Fruit fly (Drosophila melanogaster) whole organism, embryonic: Measurements from ENCODE around the gene ds.

ENCODE experiments used
- Abd-B ChIP-seq: fragments of 200-800 bp; sonication (Bioruptor generic); optimal IDR thresholded peaks from 2 replicates; lab custom pipeline; 2018; ENCODE audit warnings: missing biosample characterization, mild to moderate bottlenecking, missing genetic modification characterization, moderate library complexity
- Ada2b ChIP-seq: fragments of 200-800 bp; sonication (Bioruptor generic); IDR thresholded peaks from 2 replicates; pipeline ENCODE4 v1.3.6; 2022; ENCODE audit warnings: missing biosample characterization, missing genetic modification characterization
- Atf-2 ChIP-seq: fragments of 200-800 bp; sonication (Bioruptor generic); optimal IDR thresholded peaks from 2 replicates; lab custom pipeline; 2016; ENCODE audit warnings: missing biosample characterization, missing genetic modification characterization
- Bteb2 ChIP-seq: fragments of 200-800 bp; sonication (Bioruptor generic); optimal IDR thresholded peaks from 2 replicates; lab custom pipeline; 2016; ENCODE audit warnings: missing biosample characterization, missing genetic modification characterization
- CG10654 ChIP-seq: fragments of 200-800 bp; sonication (Bioruptor generic); optimal IDR thresholded peaks from 2 replicates; lab custom pipeline; 2016; ENCODE audit warnings: missing biosample characterization, missing genetic modification characterization
- CG15269 ChIP-seq: fragments of 200-800 bp; sonication (Bioruptor generic); optimal IDR thresholded peaks from 2 replicates; lab custom pipeline; 2018; ENCODE audit warnings: missing biosample characterization, mild to moderate bottlenecking, missing genetic modification characterization, moderate library complexity
- CG1647 ChIP-seq: fragments of 200-800 bp; sonication (Bioruptor generic); optimal IDR thresholded peaks from 3 replicates; lab custom pipeline; 2016; ENCODE audit warnings: missing biosample characterization, missing genetic modification characterization
- CG18599 ChIP-seq: fragments of 200-800 bp; sonication (Bioruptor generic); optimal IDR thresholded peaks from 3 replicates; lab custom pipeline; 2017; ENCODE audit warnings: missing biosample characterization, missing genetic modification characterization, mild to moderate bottlenecking, moderate library complexity, missing genetic modification reagents
- CG2129 ChIP-seq: fragments of 200-800 bp; sonication (Bioruptor generic); IDR thresholded peaks from 2 replicates; pipeline ENCODE4 v1.3.6; 2022; ENCODE audit warnings: missing biosample characterization, missing genetic modification characterization; ENCODE audit not compliant: partially characterized antibody
- CG31388 ChIP-seq: fragments of 200-800 bp; sonication (Bioruptor generic); optimal IDR thresholded peaks from 2 replicates; lab custom pipeline; 2016; ENCODE audit warnings: missing biosample characterization, missing genetic modification characterization
- CG3281 ChIP-seq: fragments of 200-800 bp; sonication (Bioruptor generic); optimal IDR thresholded peaks from 3 replicates; lab custom pipeline; 2017; ENCODE audit warnings: missing biosample characterization, mild to moderate bottlenecking, missing genetic modification characterization
- CG3726 ChIP-seq: fragments of 200-800 bp; sonication (Bioruptor generic); IDR thresholded peaks from 3 replicates; pipeline ENCODE4, ENCODE4 v1.3.6; 2022; ENCODE audit warnings: missing biosample characterization, missing genetic modification characterization
- CG4617 ChIP-seq: fragments of 200-800 bp; sonication (Bioruptor generic); optimal IDR thresholded peaks from 3 replicates; lab custom pipeline; 2016; ENCODE audit warnings: missing biosample characterization, missing genetic modification characterization, borderline replicate concordance
- CG4730 ChIP-seq: fragments of 200-800 bp; sonication (Bioruptor generic); IDR thresholded peaks from 2 replicates; pipeline ENCODE4 v1.3.6; 2022; ENCODE audit warnings: missing biosample characterization, missing genetic modification characterization
- CG5953 ChIP-seq: fragments of 200-800 bp; sonication (Bioruptor generic); IDR thresholded peaks from 2 replicates; pipeline ENCODE4 v1.3.6; 2022; ENCODE audit warnings: missing biosample characterization, missing genetic modification characterization
- CG6254 ChIP-seq: fragments of 200-800 bp; sonication (Bioruptor generic); optimal IDR thresholded peaks from 3 replicates; lab custom pipeline; 2017; ENCODE audit warnings: mild to moderate bottlenecking, missing biosample characterization, missing genetic modification reagents, missing genetic modification characterization
- CG7839 ChIP-seq: fragments of 200-800 bp; sonication (Bioruptor generic); optimal IDR thresholded peaks from 3 replicates; lab custom pipeline; 2018; ENCODE audit warnings: missing biosample characterization, mild to moderate bottlenecking, missing genetic modification characterization, moderate library complexity
- CG8765 ChIP-seq: fragments of 200-800 bp; sonication (Bioruptor generic); IDR thresholded peaks from 2 replicates; pipeline ENCODE4 v1.3.6; 2022; ENCODE audit warnings: missing biosample characterization, missing genetic modification characterization
- CG8944 ChIP-seq: fragments of 200-800 bp; sonication (Bioruptor generic); optimal IDR thresholded peaks from 3 replicates; lab custom pipeline; 2016; ENCODE audit warnings: missing biosample characterization, missing genetic modification characterization
- CkIIα-i1 ChIP-seq: fragments of 200-800 bp; sonication (Bioruptor generic); IDR thresholded peaks from 2 replicates; pipeline ENCODE4 v1.3.6; 2022; ENCODE audit warnings: missing biosample characterization, missing genetic modification characterization
- D ChIP-seq, 2 experiments: fragments of 200-800 bp in 1 of 2; fragments of >200 bp in 1 of 2; sonication (Bioruptor generic) in 1 of 2; optimal IDR thresholded peaks; 2 replicates in 1 of 2; 3 replicates in 1 of 2; lab custom pipeline; 2017; ENCODE audit warnings: mild to moderate bottlenecking in 1 of 2, missing biosample characterization in 1 of 2, missing genetic modification characterization in 1 of 2, missing genetic modification reagents in 1 of 2
- ERR ChIP-seq: fragments of 200-800 bp; sonication (Bioruptor generic); optimal IDR thresholded peaks from 2 replicates; lab custom pipeline; 2016; ENCODE audit warnings: missing biosample characterization, missing genetic modification characterization
- Ets97D ChIP-seq: fragments of 200-800 bp; sonication (Bioruptor generic); optimal IDR thresholded peaks from 3 replicates; lab custom pipeline; 2016; ENCODE audit warnings: missing biosample characterization, missing genetic modification characterization
- Fer3 ChIP-seq: fragments of 200-800 bp; sonication (Bioruptor generic); optimal IDR thresholded peaks from 2 replicates; lab custom pipeline; 2018; ENCODE audit warnings: missing biosample characterization, mild to moderate bottlenecking, missing genetic modification characterization, moderate library complexity
- Hand ChIP-seq: fragments of 200-800 bp; sonication (Bioruptor generic); optimal IDR thresholded peaks from 2 replicates; lab custom pipeline; 2017; ENCODE audit warnings: mild to moderate bottlenecking, missing biosample characterization, missing genetic modification reagents, missing genetic modification characterization
- Lhr ChIP-seq: fragments of 200-800 bp; sonication (Bioruptor generic); optimal IDR thresholded peaks from 3 replicates; lab custom pipeline; 2017; ENCODE audit warnings: mild to moderate bottlenecking, missing biosample characterization, missing genetic modification reagents, missing genetic modification characterization
- NFAT ChIP-seq: fragments of 200-800 bp; sonication (Bioruptor generic); IDR thresholded peaks from 2 replicates; pipeline ENCODE4 v1.3.6; 2022; ENCODE audit warnings: missing biosample characterization, missing genetic modification characterization
- NfI ChIP-seq: fragments of 200-800 bp; sonication (Bioruptor generic); optimal IDR thresholded peaks from 3 replicates; lab custom pipeline; 2018; ENCODE audit warnings: missing biosample characterization, mild to moderate bottlenecking, missing genetic modification characterization, moderate library complexity
- Optix ChIP-seq: fragments of 200-800 bp; sonication (Bioruptor generic); IDR thresholded peaks from 3 replicates; pipeline ENCODE4 v1.3.6; 2022; ENCODE audit warnings: missing biosample characterization, missing genetic modification characterization
- Rfx ChIP-seq: fragments of 200-800 bp; sonication (Bioruptor generic); IDR thresholded peaks from 2 replicates; pipeline ENCODE4 v1.3.6; 2022; ENCODE audit warnings: missing biosample characterization, missing genetic modification characterization
- Scr ChIP-seq: fragments of 200-800 bp; sonication (Bioruptor generic); IDR thresholded peaks from 2 replicates; pipeline ENCODE4 v1.3.6; 2022; ENCODE audit warnings: missing biosample characterization, missing genetic modification characterization; ENCODE audit not compliant: partially characterized antibody
- Spps ChIP-seq: fragments of 200-800 bp; sonication (Bioruptor generic); optimal IDR thresholded peaks from 2 replicates; lab custom pipeline; 2018; ENCODE audit warnings: missing biosample characterization, mild to moderate bottlenecking, missing genetic modification characterization
- amos ChIP-seq: fragments of 200-800 bp; sonication (Bioruptor generic); IDR thresholded peaks from 2 replicates; pipeline ENCODE4 v1.3.6; 2022; ENCODE audit warnings: missing biosample characterization, missing genetic modification characterization; ENCODE audit not compliant: partially characterized antibody
- cato ChIP-seq: fragments of 200-800 bp; sonication (Bioruptor generic); optimal IDR thresholded peaks from 2 replicates; lab custom pipeline; 2016; ENCODE audit warnings: missing biosample characterization, missing genetic modification characterization, borderline replicate concordance
- crol ChIP-seq: fragments of 200-800 bp; sonication (Bioruptor generic); IDR thresholded peaks from 2 replicates; pipeline ENCODE4 v1.3.6; 2022; ENCODE audit warnings: missing biosample characterization, missing genetic modification characterization
- disco-r ChIP-seq: fragments of 200-800 bp; sonication (Bioruptor generic); optimal IDR thresholded peaks from 2 replicates; lab custom pipeline; 2016; ENCODE audit warnings: missing biosample characterization, missing genetic modification characterization
- ewg ChIP-seq: fragments of 200-800 bp; sonication (Bioruptor generic); optimal IDR thresholded peaks from 3 replicates; lab custom pipeline; 2017; ENCODE audit warnings: mild to moderate bottlenecking, missing biosample characterization, missing genetic modification reagents, missing genetic modification characterization
- fu2 ChIP-seq: fragments of 200-800 bp; sonication (Bioruptor generic); optimal IDR thresholded peaks from 2 replicates; lab custom pipeline; 2016; ENCODE audit warnings: missing biosample characterization, missing genetic modification characterization
- hth ChIP-seq: fragments of >200 bp; optimal IDR thresholded peaks from 2 replicates; lab custom pipeline; 2017; ENCODE audit warnings: inconsistent platforms
- lab ChIP-seq: fragments of 200-800 bp; sonication (Bioruptor generic); optimal IDR thresholded peaks from 3 replicates; lab custom pipeline; 2017; ENCODE audit warnings: missing biosample characterization, missing genetic modification characterization, mild to moderate bottlenecking, moderate library complexity, missing genetic modification reagents
- lov ChIP-seq, 2 experiments: fragments of 200-800 bp in 1 of 2; fragments of >200 bp in 1 of 2; sonication (Bioruptor generic) in 1 of 2; IDR thresholded peaks in 1 of 2; optimal IDR thresholded peaks in 1 of 2; 2 replicates in 1 of 2; 3 replicates in 1 of 2; pipeline versions ENCODE4 v1.3.6 to Lab custom; 2017 to 2022; ENCODE audit warnings: missing biosample characterization in 1 of 2, missing genetic modification characterization in 1 of 2
- mld ChIP-seq: fragments of 200-800 bp; sonication (Bioruptor generic); IDR thresholded peaks from 3 replicates; pipeline ENCODE4 v1.3.6; 2022; ENCODE audit warnings: missing biosample characterization, missing genetic modification characterization; ENCODE audit not compliant: partially characterized antibody
- org-1 ChIP-seq: fragments of 200-800 bp; sonication (Bioruptor generic); optimal IDR thresholded peaks from 2 replicates; lab custom pipeline; 2017; ENCODE audit warnings: missing biosample characterization, missing genetic modification characterization
- phol ChIP-seq: fragments of 200-800 bp; sonication (Bioruptor generic); optimal IDR thresholded peaks from 3 replicates; lab custom pipeline; 2018; ENCODE audit warnings: missing biosample characterization, mild to moderate bottlenecking, missing genetic modification characterization, moderate library complexity
- pita ChIP-seq: fragments of 200-800 bp; sonication (Bioruptor generic); optimal IDR thresholded peaks from 2 replicates; lab custom pipeline; 2017; ENCODE audit warnings: missing biosample characterization, mild to moderate bottlenecking, missing genetic modification characterization
- slou ChIP-seq: fragments of 200-800 bp; sonication (Bioruptor generic); optimal IDR thresholded peaks from 3 replicates; lab custom pipeline; 2016; ENCODE audit warnings: missing biosample characterization, missing genetic modification characterization
- vfl ChIP-seq: fragments of 200-800 bp; sonication (Bioruptor generic); optimal IDR thresholded peaks from 2 replicates; lab custom pipeline; 2016; ENCODE audit warnings: missing biosample characterization, missing genetic modification characterization
- zen ChIP-seq: fragments of 200-800 bp; sonication (Bioruptor generic); optimal IDR thresholded peaks from 3 replicates; lab custom pipeline; 2018; ENCODE audit warnings: missing biosample characterization, mild to moderate bottlenecking, missing genetic modification characterization, moderate library complexity
- zf30C ChIP-seq: fragments of 200-800 bp; sonication (Bioruptor generic); optimal IDR thresholded peaks from 3 replicates; lab custom pipeline; 2018; ENCODE audit warnings: missing biosample characterization, mild to moderate bottlenecking, missing genetic modification characterization

The ds gene

dm6 chr2L:715489-715849, 686 bp upstream of the ds start (continued):
- TF ChIP-seq CG5953 (GFP tag; lab: Robert Waterston, UW) (peak; percentile 87), hth (no peak), org-1 (GFP tag; lab: Kevin White, UChicago) (peak; percentile 90), CG31388 (GFP tag; lab: Kevin White, UChicago) (no peak), Ets97D (GFP tag; lab: Kevin White, UChicago) (peak; percentile 31), Spps (tag; lab: Kevin White, UChicago) (peak; percentile 86), Ada2b (GFP tag; lab: Robert Waterston, UW) (peak; percentile 65; the same call in 1 of the 2 replicates), Abd-B (peak; percentile 77), CG10654 (peak; percentile 77), CG6254 (GFP tag; lab: Kevin White, UChicago) (peak; percentile 88), fu2 (GFP tag; lab: Kevin White, UChicago) (peak; percentile 55), Fer3 (tag; lab: Kevin White, UChicago) (peak; percentile 54), NfI (GFP tag; lab: Kevin White, UChicago) (peak; percentile 74), lab (GFP tag; lab: Kevin White, UChicago) (peak; percentile 76), NFAT (GFP tag; lab: Robert Waterston, UW) (0 out of 2 replicates have a peak, but pooled peaks have one; percentile 21), CG8765 (GFP tag; lab: Robert Waterston, UW) (peak; percentile 44; the same call in 1 of the 2 replicates), Optix (GFP tag; lab: Robert Waterston, UW) (peak; percentile 90), disco-r (GFP tag; lab: Kevin White, UChicago) (peak; percentile 74), Bteb2 (GFP tag; lab: Kevin White, UChicago) (peak; percentile 43), CG4617 (GFP tag; lab: Kevin White, UChicago) (peak; percentile 42), CkIIα-i1 (no peak), amos (GFP tag; lab: Robert Waterston, UW) (no peak), Rfx (GFP tag; lab: Robert Waterston, UW) (peak; percentile 67), vfl (GFP tag; lab: Kevin White, UChicago) (peak; percentile 15), Atf-2 (GFP tag; lab: Kevin White, UChicago) (peak; percentile 80), CG15269 (peak; percentile 78), mld (no peak), cato (GFP tag; lab: Kevin White, UChicago) (peak; percentile 78), D (optimal IDR thresholded peaks at IDR 0.05; lab: Kevin White, UChicago) (no peak), D (GFP tag; optimal IDR thresholded peaks at IDR 0.05; lab: Kevin White, UChicago) (peak; percentile 88), ERR (GFP tag; lab: Kevin White, UChicago) (peak; percentile 29), lov (optimal IDR thresholded peaks at IDR 0.05; lab: Kevin White, UChicago) (no peak), lov (GFP tag; IDR thresholded peaks at IDR 0.05; lab: Robert Waterston, UW) (peak; percentile 80; the same call in 1 of the 3 replicates), ewg (GFP tag; lab: Kevin White, UChicago) (peak; percentile 86), phol (peak; percentile 90), crol (peak; percentile 98), CG3726 (GFP tag; lab: Robert Waterston, UW) (peak; percentile 80; the same call in 2 of the 3 replicates), CG1647 (GFP tag; lab: Kevin White, UChicago) (peak; percentile 62), Hand (GFP tag; lab: Kevin White, UChicago) (no peak), CG7839 (peak; percentile 86), pita (GFP tag; lab: Kevin White, UChicago) (no peak), CG8944 (GFP tag; lab: Kevin White, UChicago) (peak; percentile 87), zen (tag; lab: Kevin White, UChicago) (peak; percentile 75), Lhr (GFP tag; lab: Kevin White, UChicago) (peak; percentile 70), CG18599 (peak; percentile 70), Scr (GFP tag; lab: Robert Waterston, UW) (no peak), zf30C (peak; percentile 96), slou (GFP tag; lab: Kevin White, UChicago) (no peak), CG2129 (GFP tag; lab: Robert Waterston, UW) (no peak), CG3281 (GFP tag; lab: Kevin White, UChicago) (peak; percentile 41), CG4730 (peak; percentile 69)
